Worm (Caenorhabditis elegans) whole organism, L4 larva: Measurements from ENCODE around the gene Y53C12B.7.

Source experiments
- T20F7.1 ChIP-seq: fragments of 200-800 bp; sonication (Bioruptor generic); optimal IDR thresholded peaks from 2 replicates; lab custom pipeline; 2018; ENCODE audit warnings: mild to moderate bottlenecking, missing genetic modification characterization, missing compliant biosample characterization
- T26A8.4 ChIP-seq: fragments of 200-800 bp; sonication (Bioruptor generic); IDR thresholded peaks from 2 replicates; pipeline ENCODE4 v1.3.6; 2022; ENCODE audit warnings: missing genetic modification characterization, missing compliant biosample characterization
- Y105C5A.15 ChIP-seq: fragments of 200-800 bp; sonication (Bioruptor generic); IDR thresholded peaks from 2 replicates; pipeline ENCODE4 v1.3.6; 2022; ENCODE audit warnings: missing genetic modification characterization, missing compliant biosample characterization
- Y48G9A.11 ChIP-seq: fragments of 200-800 bp; sonication (Bioruptor generic); IDR thresholded peaks from 2 replicates; pipeline ENCODE4 v1.3.6; 2022; ENCODE audit warnings: missing genetic modification reagents, missing genetic modification characterization, missing compliant biosample characterization
- Y75B8A.6 ChIP-seq: fragments of 200-800 bp; sonication (Bioruptor generic); IDR thresholded peaks from 2 replicates; pipeline ENCODE4 v1.3.6; 2022; ENCODE audit warnings: missing genetic modification reagents, missing genetic modification characterization, missing compliant biosample characterization
- ZK337.2 ChIP-seq: fragments of 200-800 bp; sonication (Bioruptor generic); IDR thresholded peaks from 2 replicates; pipeline ENCODE4 v1.3.6; 2022; ENCODE audit warnings: missing genetic modification reagents, missing genetic modification characterization, missing compliant biosample characterization
- aha-1 ChIP-seq: fragments of 150-350 bp; peaks from one replicate; lab custom pipeline; 2014; ENCODE audit warnings: missing biosample characterization, missing genetic modification characterization
- arid-1 ChIP-seq: fragments of 200-800 bp; sonication (Bioruptor generic); conservative IDR thresholded peaks from 2 replicates; pipeline ENCODE4 v1.3.6; 2022; ENCODE audit warnings: missing genetic modification reagents, missing genetic modification characterization, missing compliant biosample characterization
- ceh-20 ChIP-seq: fragments of 200-800 bp; sonication (Bioruptor generic); IDR thresholded peaks from 2 replicates; pipeline ENCODE4 v1.3.6; 2022; ENCODE audit warnings: missing genetic modification reagents, missing genetic modification characterization, missing compliant biosample characterization
- ceh-44 ChIP-seq: fragments of 200-800 bp; sonication (Bioruptor generic); IDR thresholded peaks from 2 replicates; pipeline ENCODE4 v1.3.6; 2022; ENCODE audit warnings: missing genetic modification reagents, missing genetic modification characterization, missing compliant biosample characterization
- ceh-62 ChIP-seq: sonication (generic microtip); optimal IDR thresholded peaks from 2 replicates; lab custom pipeline; 2017; ENCODE audit warnings: missing biosample characterization, missing genetic modification characterization
- daf-12 ChIP-seq: fragments of 150-350 bp; optimal IDR thresholded peaks from 2 replicates; lab custom pipeline; 2014; ENCODE audit warnings: missing biosample characterization, missing genetic modification reagents, missing genetic modification characterization
- daf-19 ChIP-seq: fragments of 200-800 bp; sonication (Bioruptor generic); conservative IDR thresholded peaks from 2 replicates; pipeline ENCODE4 v1.3.6; 2022; ENCODE audit warnings: missing genetic modification characterization, missing compliant biosample characterization
- daf-8 ChIP-seq: fragments of 200-800 bp; sonication (Bioruptor generic); IDR thresholded peaks from 2 replicates; pipeline ENCODE4 v1.3.6; 2022; ENCODE audit warnings: missing genetic modification characterization, missing compliant biosample characterization
- dmd-6 ChIP-seq: fragments of 200-800 bp; sonication (Bioruptor generic); IDR thresholded peaks from 2 replicates; pipeline ENCODE4 v1.3.6; 2022; ENCODE audit warnings: missing genetic modification reagents, missing genetic modification characterization, missing compliant biosample characterization
- dpl-1 ChIP-seq: fragments of 150-350 bp; optimal IDR thresholded peaks from 2 replicates; lab custom pipeline; 2014; ENCODE audit warnings: missing biosample characterization, missing genetic modification reagents, missing genetic modification characterization
- dve-1 ChIP-seq: sonication (generic microtip); optimal IDR thresholded peaks from 2 replicates; lab custom pipeline; 2017; ENCODE audit warnings: antibody characterized with exemption, mild to moderate bottlenecking, missing genetic modification characterization, missing compliant biosample characterization; ENCODE audit not compliant: insufficient read depth
- fkh-10 ChIP-seq: fragments of 150-350 bp; optimal IDR thresholded peaks from 2 replicates; lab custom pipeline; 2014; ENCODE audit warnings: missing biosample characterization, missing genetic modification reagents, missing genetic modification characterization
- gei-8 ChIP-seq: fragments of 200-800 bp; sonication (Bioruptor generic); optimal IDR thresholded peaks from 2 replicates; lab custom pipeline; 2018; ENCODE audit warnings: mild to moderate bottlenecking, missing genetic modification characterization, missing compliant biosample characterization
- hif-1 ChIP-seq, 2 experiments: sonication (generic microtip); optimal IDR thresholded peaks; 2 replicates each; lab custom pipeline; 2016 to 2017; ENCODE audit warnings: missing compliant biosample characterization in 2 of 2, missing genetic modification characterization in 2 of 2, missing genetic modification reagents in 2 of 2, missing genotype in 2 of 2, mild to moderate bottlenecking in 1 of 2
- hlh-11 ChIP-seq: fragments of 200-800 bp; sonication (Bioruptor generic); optimal IDR thresholded peaks from 2 replicates; lab custom pipeline; 2018; ENCODE audit warnings: mild to moderate bottlenecking, missing genetic modification characterization, missing compliant biosample characterization
- hlh-30 ChIP-seq: sonication (generic microtip); optimal IDR thresholded peaks from 2 replicates; lab custom pipeline; 2017; ENCODE audit warnings: antibody characterized with exemption, mild to moderate bottlenecking, missing genetic modification characterization, missing compliant biosample characterization; ENCODE audit not compliant: insufficient read depth
- lin-38 ChIP-seq: fragments of 200-800 bp; sonication (Bioruptor generic); IDR thresholded peaks from 2 replicates; pipeline ENCODE4 v1.3.6; 2022; ENCODE audit warnings: missing genetic modification reagents, missing genetic modification characterization, missing compliant biosample characterization
- mdl-1 ChIP-seq, 2 experiments: fragments of 150-350 bp in 1 of 2; sonication (generic microtip) in 1 of 2; optimal IDR thresholded peaks; 2 replicates each; lab custom pipeline; 2014 to 2017; ENCODE audit warnings: missing biosample characterization in 2 of 2, missing genetic modification characterization in 2 of 2
- mdt-29 ChIP-seq: fragments of 200-800 bp; sonication (Bioruptor generic); IDR thresholded peaks from 2 replicates; pipeline ENCODE4 v1.3.6; 2022; ENCODE audit warnings: missing genetic modification reagents, missing genetic modification characterization, missing compliant biosample characterization
- mes-2 ChIP-seq: sonication (generic microtip); optimal IDR thresholded peaks from 2 replicates; lab custom pipeline; 2016; ENCODE audit warnings: missing genotype, mild to moderate bottlenecking, missing genetic modification characterization, missing compliant biosample characterization; ENCODE audit not compliant: poor library complexity, severe bottlenecking
- nhr-102 ChIP-seq: sonication (generic microtip); optimal IDR thresholded peaks from 2 replicates; lab custom pipeline; 2016; ENCODE audit warnings: mild to moderate bottlenecking, missing genetic modification characterization, moderate library complexity, missing compliant biosample characterization
- nhr-11 ChIP-seq: fragments of 150-350 bp; optimal IDR thresholded peaks from 2 replicates; lab custom pipeline; 2014; ENCODE audit warnings: missing biosample characterization, missing genetic modification characterization
- nhr-25 ChIP-seq: sonication (generic microtip); optimal IDR thresholded peaks from 2 replicates; lab custom pipeline; 2017; ENCODE audit warnings: missing genetic modification characterization, mild to moderate bottlenecking, missing compliant biosample characterization, antibody characterized with exemption, moderate library complexity, borderline replicate concordance; ENCODE audit not compliant: insufficient read depth
- nhr-28 ChIP-seq: fragments of 150-350 bp; optimal IDR thresholded peaks from 2 replicates; lab custom pipeline; 2014; ENCODE audit warnings: missing biosample characterization, missing genetic modification characterization
- nhr-42 ChIP-seq: fragments of 200-800 bp; sonication (Bioruptor generic); IDR thresholded peaks from 2 replicates; pipeline ENCODE4 v1.3.6; 2022; ENCODE audit warnings: missing genetic modification characterization, missing compliant biosample characterization
- nhr-48 ChIP-seq: sonication (generic microtip); optimal IDR thresholded peaks from 2 replicates; lab custom pipeline; 2016; ENCODE audit warnings: mild to moderate bottlenecking, missing genetic modification characterization, missing compliant biosample characterization
- nhr-6 ChIP-seq: fragments of 150-350 bp; optimal IDR thresholded peaks from 2 replicates; lab custom pipeline; 2014; ENCODE audit warnings: missing biosample characterization, missing genetic modification characterization
- nhr-76 ChIP-seq: fragments of 150-350 bp; optimal IDR thresholded peaks from 2 replicates; lab custom pipeline; 2014; ENCODE audit warnings: missing biosample characterization, missing genetic modification characterization
- nhr-77 ChIP-seq: fragments of 150-350 bp; optimal IDR thresholded peaks from 2 replicates; lab custom pipeline; 2014; ENCODE audit warnings: missing biosample characterization, missing genetic modification characterization
- pha-4 ChIP-seq, 2 experiments: fragments of 150-350 bp in 1 of 2; fragments of 200-800 bp in 1 of 2; sonication (Bioruptor generic) in 1 of 2; IDR thresholded peaks in 1 of 2; optimal IDR thresholded peaks in 1 of 2; 2 replicates each; pipeline versions ENCODE4 v1.3.6 to Lab custom; 2014 to 2022; ENCODE audit warnings: missing genetic modification characterization in 2 of 2, missing genetic modification reagents in 2 of 2, missing biosample characterization in 1 of 2, missing compliant biosample characterization in 1 of 2
- pqm-1 ChIP-seq: sonication (generic microtip); optimal IDR thresholded peaks from 2 replicates; lab custom pipeline; 2017; ENCODE audit warnings: missing biosample characterization, missing genetic modification characterization
- skn-1 ChIP-seq: fragments of 150-350 bp; optimal IDR thresholded peaks from 2 replicates; lab custom pipeline; 2014; ENCODE audit warnings: missing biosample characterization, missing genetic modification characterization
- spr-1 ChIP-seq: sonication (generic microtip); optimal IDR thresholded peaks from 2 replicates; lab custom pipeline; 2016; ENCODE audit warnings: mild to moderate bottlenecking, missing genetic modification characterization, missing compliant biosample characterization
- unc-130 ChIP-seq: sonication (generic microtip); optimal IDR thresholded peaks from 2 replicates; lab custom pipeline; 2016; ENCODE audit warnings: missing genetic modification reagents, missing genetic modification characterization, missing compliant biosample characterization
- zfp-3 ChIP-seq: fragments of 200-800 bp; sonication (Bioruptor generic); conservative IDR thresholded peaks from 2 replicates; pipeline ENCODE4 v1.3.6; 2022; ENCODE audit warnings: missing genetic modification reagents, missing genetic modification characterization, missing compliant biosample characterization
- zip-2 ChIP-seq: fragments of 150-350 bp; optimal IDR thresholded peaks from 2 replicates; lab custom pipeline; 2014; ENCODE audit warnings: missing biosample characterization, missing genetic modification characterization

The Y53C12B.7 gene

ce11 chrII:9716417-9717039, 36.5 kb downstream of the Y53C12B.7 start, which contains the start of gene wee-1.3 (continued):
- TF ChIP-seq nhr-6 (tag; lab: Kevin White, UChicago): peak; percentile 73
- peak; percentile 99 for TF ChIP-seq dpl-1
- no peak for TF ChIP-seq daf-12 (tag; lab: Kevin White, UChicago)
- TF ChIP-seq nhr-102 (tag; lab: Kevin White, UChicago): peak; percentile 8
- peak; percentile 55 for TF ChIP-seq unc-130 (GFP tag; lab: Kevin White, UChicago)
- TF ChIP-seq mdl-1 (tag; optimal IDR thresholded peaks at IDR 0.05; lab: Kevin White, UChicago): peak in 1 of 2 experiments; percentile 40
- TF ChIP-seq mes-2 (tag; lab: Kevin White, UChicago): peak; percentile 86
- peak; percentile 10 for TF ChIP-seq nhr-48 (tag; lab: Kevin White, UChicago)
- peak; percentile 53 for TF ChIP-seq dmd-6
- no peak for TF ChIP-seq zip-2 (tag; lab: Kevin White, UChicago)
- no peak for TF ChIP-seq gei-8 (GFP tag; lab: Kevin White, UChicago)
- TF ChIP-seq nhr-42 (GFP tag; lab: Robert Waterston, UW): no peak
- TF ChIP-seq ceh-44 (GFP tag; lab: Robert Waterston, UW): no peak
- no peak for TF ChIP-seq skn-1 (tag; lab: Kevin White, UChicago)
- TF ChIP-seq pqm-1 (tag; lab: Kevin White, UChicago): no peak
- no peak for TF ChIP-seq daf-8
- no peak for TF ChIP-seq T26A8.4 (GFP tag; lab: Robert Waterston, UW)
- peak; percentile 80 for TF ChIP-seq lin-38 (GFP tag; lab: Robert Waterston, UW)
- no peak for TF ChIP-seq mdt-29 (GFP tag; lab: Robert Waterston, UW)
- TF ChIP-seq nhr-77 (tag; lab: Kevin White, UChicago): peak; percentile 63
- TF ChIP-seq hif-1 (tag; optimal IDR thresholded peaks at IDR 0.05; lab: Kevin White, UChicago): peak in 1 of 2 experiments; percentile 29
- peak; percentile 84 for TF ChIP-seq T20F7.1 (GFP tag; lab: Kevin White, UChicago)
- TF ChIP-seq nhr-25: peak; percentile 34
- TF ChIP-seq dve-1 (tag; lab: Kevin White, UChicago): peak; percentile 72
- TF ChIP-seq ceh-62 (tag; lab: Kevin White, UChicago): no peak
- no peak for TF ChIP-seq pha-4 (GFP tag; IDR thresholded peaks at IDR 0.05; lab: Robert Waterston, UW)
- TF ChIP-seq pha-4 (tag; optimal IDR thresholded peaks at IDR 0.05; lab: Kevin White, UChicago): peak; percentile 82
- no peak for TF ChIP-seq daf-19
- no peak for TF ChIP-seq ceh-20 (GFP tag; lab: Robert Waterston, UW)
- peak; percentile 30 for TF ChIP-seq fkh-10 (GFP tag; lab: Kevin White, UChicago)
- peak; percentile 12 for TF ChIP-seq spr-1 (tag; lab: Kevin White, UChicago)
- TF ChIP-seq nhr-76 (tag; lab: Kevin White, UChicago): no peak
- TF ChIP-seq ZK337.2 (GFP tag; lab: Robert Waterston, UW): no peak
- TF ChIP-seq arid-1: 0 out of 2 replicates have a peak, but pooled peaks have one; percentile 18
- TF ChIP-seq hlh-30: peak; percentile 73
- peak; percentile 60 for TF ChIP-seq nhr-28 (tag; lab: Kevin White, UChicago)
- peak; percentile 57 for TF ChIP-seq hlh-11
- no peak for TF ChIP-seq zfp-3
- peak; percentile 22; the same call in 1 of the 2 replicates for TF ChIP-seq Y48G9A.11 (GFP tag; lab: Robert Waterston, UW)
- TF ChIP-seq Y75B8A.6: no peak
- TF ChIP-seq Y105C5A.15: no peak
- TF ChIP-seq aha-1: peak; percentile 92
- peak; percentile 86 for TF ChIP-seq nhr-11 (tag; lab: Kevin White, UChicago)
